Worm (Caenorhabditis elegans): ENCODE measurements around the gene srx-88.

DNA sequence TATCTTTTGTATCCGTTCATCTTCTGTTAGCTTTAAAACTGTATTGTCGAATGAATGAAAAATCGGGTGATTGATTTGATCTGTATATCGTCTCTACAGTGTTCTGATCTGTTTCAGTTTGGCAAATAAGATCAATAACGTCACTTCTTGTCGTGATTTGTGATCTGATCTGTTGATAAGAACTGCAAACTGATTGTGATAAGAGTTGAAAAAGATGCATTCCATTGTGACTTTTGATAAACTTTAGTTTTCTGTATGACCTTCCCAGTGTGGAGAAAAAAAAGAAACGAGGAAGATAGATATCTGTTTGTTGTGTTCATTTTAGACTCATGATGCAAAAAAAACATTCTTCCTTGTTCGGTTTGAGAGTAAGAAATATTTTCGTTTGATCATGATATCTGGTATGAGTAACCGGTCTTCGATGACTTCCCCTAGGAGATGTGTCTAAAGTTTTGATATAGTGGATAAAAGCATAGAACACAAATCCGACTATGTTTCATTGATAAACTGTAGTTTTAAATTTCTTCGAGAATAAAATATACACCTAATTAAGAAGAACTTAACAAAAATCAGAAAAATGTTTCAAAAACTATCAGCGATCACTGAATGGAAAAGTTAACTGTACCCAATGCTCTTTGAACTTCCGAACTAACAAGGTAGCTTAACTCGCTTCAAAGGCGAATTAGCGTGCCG is 31.6 kb downstream of the srx-88 start:
- TF ChIP-seq Y75B8A.6 (GFP tag; IDR thresholded peaks at IDR 0.05) (no peak), ceh-82 (tag; optimal IDR thresholded peaks at IDR 0.05) (no peak), fkh-10 (GFP tag; optimal IDR thresholded peaks at IDR 0.05) (no peak), zag-1 (tag; optimal IDR thresholded peaks at IDR 0.05) (no peak), nhr-77 (tag; optimal IDR thresholded peaks at IDR 0.05) (no peak), ama-1 (optimal IDR thresholded peaks at IDR 0.05) (no peak), attf-4 (tag; optimal IDR thresholded peaks at IDR 0.05) (no peak), lin-38 (GFP tag; IDR thresholded peaks at IDR 0.05) (no peak), ces-1 (GFP tag; optimal IDR thresholded peaks at IDR 0.05) (no peak), lin-15B (tag; optimal IDR thresholded peaks at IDR 0.05) (no peak)
